Fruit fly (Drosophila melanogaster): ENCODE data around the gene CG33093.

CG33093 gene

DNA sequence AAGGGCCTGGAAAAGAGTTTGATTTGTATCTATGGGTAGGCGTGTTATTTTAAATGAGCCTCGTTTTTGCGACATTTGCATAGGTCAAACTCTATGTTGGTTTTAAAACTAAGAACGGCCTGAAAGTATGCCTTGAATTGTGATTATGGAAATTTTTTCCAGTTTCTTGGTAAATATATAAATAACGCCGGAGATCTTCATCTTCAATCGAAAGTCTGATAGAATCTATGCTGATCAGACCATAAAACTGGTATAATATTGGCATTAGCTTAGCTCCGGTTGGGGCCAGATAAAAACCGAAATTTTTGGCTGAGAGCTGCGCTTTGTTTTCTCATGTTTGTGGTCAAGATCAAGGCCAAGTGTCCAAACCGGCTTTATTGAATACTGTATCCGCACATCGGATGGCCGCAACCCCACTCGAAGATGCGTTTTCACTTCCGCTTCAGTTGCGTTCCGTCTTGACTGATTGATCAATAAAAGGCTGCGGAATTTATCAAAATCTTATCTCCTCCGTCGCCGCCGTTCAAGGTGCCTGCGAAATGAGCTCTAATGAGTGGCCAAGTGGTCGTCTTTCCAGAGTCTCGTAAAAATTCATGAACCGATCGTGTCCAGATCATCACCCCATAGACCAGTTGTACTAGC lies 25.5 kb upstream of the CG33093 start:
- no peak for TF ChIP-seq Dll (optimal IDR thresholded peaks at IDR 0.05)
- TF ChIP-seq pan (optimal IDR thresholded peaks at IDR 0.05) = no peak

DNA sequence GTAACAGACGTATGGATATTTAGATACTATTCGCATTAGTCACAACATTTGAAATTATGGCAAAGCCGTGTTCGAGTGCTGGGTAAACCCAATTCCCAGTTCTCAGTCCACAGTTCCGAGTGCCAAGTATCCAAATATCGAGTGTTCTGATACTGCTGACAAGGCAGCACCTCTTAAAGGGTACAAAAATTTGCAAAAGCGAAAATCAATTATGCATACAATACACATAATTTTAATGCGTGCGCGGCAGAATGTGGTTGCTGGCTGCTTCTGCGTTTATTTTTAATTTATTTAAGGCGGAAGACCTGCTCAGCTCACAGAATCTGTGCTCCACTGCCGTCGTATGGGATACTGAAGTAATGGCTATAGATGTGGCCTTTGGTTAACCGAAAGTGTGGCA lies 21.0 kb upstream of the CG33093 start:
- TF ChIP-seq pan (optimal IDR thresholded peaks at IDR 0.05) = no peak
- TF ChIP-seq EcR (GFP tag; optimal IDR thresholded peaks at IDR 0.05) = no peak
- TF ChIP-seq usp (GFP tag; optimal IDR thresholded peaks at IDR 0.05) = no peak
- no peak for TF ChIP-seq CG8478 (optimal IDR thresholded peaks at IDR 0.05)
- TF ChIP-seq psq (optimal IDR thresholded peaks at IDR 0.05) = no peak
- no peak for TF ChIP-seq Dll (optimal IDR thresholded peaks at IDR 0.05)

DNA sequence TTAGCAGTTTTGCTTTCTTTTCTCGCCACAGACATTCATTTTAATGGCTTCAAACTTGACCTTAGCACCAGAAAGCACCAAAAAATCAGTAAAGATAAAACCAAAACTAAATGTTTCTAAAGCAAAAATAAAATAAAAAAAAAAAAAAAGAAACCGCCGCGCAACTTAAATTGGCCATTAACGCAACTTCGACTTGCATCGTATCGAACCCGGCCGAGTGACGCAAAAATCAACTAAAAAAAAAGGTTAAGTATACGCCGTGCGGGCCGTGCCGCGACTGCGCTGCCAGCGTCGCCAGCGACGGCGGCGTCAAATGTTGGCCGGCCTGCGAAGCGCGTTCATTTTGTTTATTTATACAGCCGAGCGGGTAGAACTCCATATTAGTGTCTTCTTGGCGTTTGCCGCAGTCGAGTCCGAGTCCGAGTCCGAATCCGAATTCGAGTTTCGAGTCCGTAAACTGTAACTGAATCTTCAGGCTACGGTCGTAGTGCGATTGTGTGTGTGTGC lies 18.6 kb upstream of the CG33093 start, which contains the start of gene bond:
Gene bond, plus strand, starts transcription at position 375 of the 507 bp plus-strand sequence.
- no peak for TF ChIP-seq pan (optimal IDR thresholded peaks at IDR 0.05)
- TF ChIP-seq usp (GFP tag; optimal IDR thresholded peaks at IDR 0.05) = no peak
- TF ChIP-seq EcR (GFP tag; optimal IDR thresholded peaks at IDR 0.05) = no peak
- no peak for TF ChIP-seq Dll (optimal IDR thresholded peaks at IDR 0.05)
- TF ChIP-seq psq (optimal IDR thresholded peaks at IDR 0.05) = no peak
- no peak for TF ChIP-seq CG8478 (optimal IDR thresholded peaks at IDR 0.05)

DNA sequence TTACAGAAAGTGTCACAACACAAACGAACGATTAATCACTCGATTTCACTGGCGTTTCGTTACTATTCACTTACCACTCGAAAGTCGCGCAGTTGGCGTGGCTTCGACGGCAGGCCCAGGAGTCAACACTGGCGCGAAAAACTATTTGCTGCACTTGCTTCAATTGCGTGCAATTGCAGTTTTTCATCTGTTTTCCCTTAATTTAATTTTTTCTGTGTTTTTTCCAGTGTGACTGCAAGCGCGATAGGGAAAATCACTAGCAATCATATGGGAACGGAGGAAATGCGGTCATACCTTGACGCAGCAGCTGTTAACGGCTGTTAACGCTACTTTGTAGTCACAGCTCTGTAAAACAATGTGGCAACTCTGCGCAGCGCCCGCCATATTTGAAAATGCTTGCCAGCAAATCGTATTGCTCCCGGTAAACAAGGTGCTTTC lies 15.9 kb upstream of the CG33093 start, which contains the start of gene AdipoR:
Gene AdipoR, minus strand, starts transcription at position 262 of the 438 bp plus-strand sequence.
- TF ChIP-seq pan (optimal IDR thresholded peaks at IDR 0.05) (no peak), CG8478 (optimal IDR thresholded peaks at IDR 0.05) (no peak), psq (optimal IDR thresholded peaks at IDR 0.05) (no peak), usp (GFP tag; optimal IDR thresholded peaks at IDR 0.05) (no peak), EcR (GFP tag; optimal IDR thresholded peaks at IDR 0.05) (no peak)

DNA sequence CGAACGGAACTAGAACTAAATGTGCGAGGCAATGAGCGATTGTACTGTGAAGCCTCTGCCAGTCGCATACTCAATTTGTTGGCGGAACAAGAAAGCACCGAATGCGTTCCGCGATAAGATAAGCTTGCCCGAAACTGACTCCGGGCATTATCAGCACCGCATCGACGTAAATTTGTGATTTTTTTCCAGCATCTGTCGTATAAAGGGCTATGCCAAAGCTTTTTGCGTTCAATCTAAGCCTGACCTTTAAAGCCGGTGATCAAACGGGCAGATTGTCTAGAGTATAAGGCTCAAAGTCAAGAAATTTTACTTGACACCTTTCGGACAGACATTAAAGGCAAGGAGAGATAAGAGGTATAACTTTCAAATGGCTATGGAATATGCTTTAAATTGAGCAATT lies 14.3 kb upstream of the CG33093 start:
- TF ChIP-seq psq (optimal IDR thresholded peaks at IDR 0.05) (no peak), Dll (optimal IDR thresholded peaks at IDR 0.05) (no peak), usp (GFP tag; optimal IDR thresholded peaks at IDR 0.05) (no peak), EcR (GFP tag; optimal IDR thresholded peaks at IDR 0.05) (no peak), pan (optimal IDR thresholded peaks at IDR 0.05) (no peak)

DNA sequence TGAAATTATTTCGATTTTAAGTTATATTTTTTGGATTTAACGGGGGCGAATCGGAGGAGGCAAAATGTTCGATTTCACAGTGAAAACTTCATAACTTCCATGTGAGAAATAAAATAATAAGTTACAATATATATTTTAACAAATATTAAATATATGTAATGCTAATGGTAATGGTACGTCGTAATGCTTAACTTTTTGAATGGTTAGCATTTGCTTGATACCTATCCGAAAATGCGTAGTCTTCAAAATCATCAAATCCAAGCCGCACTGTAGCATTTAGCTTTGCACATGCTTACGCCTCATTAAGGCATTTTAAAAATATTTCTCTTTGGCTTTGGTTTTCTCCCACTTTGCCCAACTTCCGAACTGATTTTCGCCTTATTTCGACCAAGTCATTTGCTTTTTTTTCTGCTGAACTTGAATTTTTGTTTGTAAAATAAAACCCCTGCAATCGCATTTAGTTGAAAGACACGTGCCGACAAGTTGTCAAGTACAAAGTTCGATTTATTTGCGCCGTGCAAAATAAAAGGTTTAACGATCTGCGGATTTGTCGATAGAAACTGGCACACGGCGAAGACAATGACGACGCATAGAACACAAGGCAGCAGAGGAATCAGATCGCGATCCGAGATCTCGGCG lies 11.2 kb upstream of the CG33093 start:
- TF ChIP-seq psq (optimal IDR thresholded peaks at IDR 0.05) (no peak), pan (optimal IDR thresholded peaks at IDR 0.05) (no peak), Dll (optimal IDR thresholded peaks at IDR 0.05) (no peak)

DNA sequence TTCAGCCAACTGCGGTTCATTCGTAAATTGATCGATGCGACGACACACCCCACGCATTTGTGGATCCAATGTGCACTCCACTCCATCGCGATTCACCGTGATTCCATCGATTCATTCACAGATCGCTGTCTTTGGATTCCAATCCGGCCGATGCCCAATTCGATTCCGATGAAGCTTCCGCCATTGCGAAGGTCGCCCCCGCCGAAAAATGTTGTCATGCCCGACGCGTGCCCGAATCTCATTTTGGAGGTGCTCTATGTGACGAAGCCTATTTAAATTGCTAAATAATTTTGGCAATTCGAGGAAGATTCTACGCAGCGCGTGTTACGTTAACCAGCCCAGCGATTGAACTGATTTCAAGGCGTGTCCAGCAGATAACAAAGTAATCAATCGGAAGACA lies 9.0 kb upstream of the CG33093 start:
- TF ChIP-seq Dll (optimal IDR thresholded peaks at IDR 0.05) (no peak), pan (optimal IDR thresholded peaks at IDR 0.05) (no peak), psq (optimal IDR thresholded peaks at IDR 0.05) (no peak), CG8478 (optimal IDR thresholded peaks at IDR 0.05) (no peak), EcR (GFP tag; optimal IDR thresholded peaks at IDR 0.05) (no peak)

DNA sequence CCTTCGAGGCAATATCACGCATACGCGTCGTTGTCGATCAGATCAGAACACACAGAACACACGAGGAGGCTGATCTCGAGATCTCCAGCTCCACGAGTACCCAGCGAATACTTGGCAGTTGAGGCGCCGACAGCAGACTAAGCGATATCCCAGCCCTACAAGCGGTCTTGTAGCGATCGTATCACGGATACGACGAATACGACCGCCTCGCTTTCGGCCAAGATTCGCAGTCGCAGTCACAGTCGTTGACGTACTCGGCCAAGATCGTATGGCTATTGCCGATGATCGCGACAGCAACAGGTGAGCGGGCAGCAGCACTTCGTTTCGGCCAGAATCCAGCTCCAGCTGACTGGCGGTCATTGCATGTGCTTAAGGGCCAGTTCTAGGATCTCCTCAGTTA lies 8.0 kb upstream of the CG33093 start, which contains the start of gene CG5326:
Gene CG5326, minus strand, starts transcription at position 158 of the 400 bp plus-strand sequence.
- TF ChIP-seq CG8478 (optimal IDR thresholded peaks at IDR 0.05) (no peak), psq (optimal IDR thresholded peaks at IDR 0.05) (no peak), Dll (optimal IDR thresholded peaks at IDR 0.05) (no peak), EcR (GFP tag; optimal IDR thresholded peaks at IDR 0.05) (no peak), pan (optimal IDR thresholded peaks at IDR 0.05) (no peak), usp (GFP tag; optimal IDR thresholded peaks at IDR 0.05) (no peak)

DNA sequence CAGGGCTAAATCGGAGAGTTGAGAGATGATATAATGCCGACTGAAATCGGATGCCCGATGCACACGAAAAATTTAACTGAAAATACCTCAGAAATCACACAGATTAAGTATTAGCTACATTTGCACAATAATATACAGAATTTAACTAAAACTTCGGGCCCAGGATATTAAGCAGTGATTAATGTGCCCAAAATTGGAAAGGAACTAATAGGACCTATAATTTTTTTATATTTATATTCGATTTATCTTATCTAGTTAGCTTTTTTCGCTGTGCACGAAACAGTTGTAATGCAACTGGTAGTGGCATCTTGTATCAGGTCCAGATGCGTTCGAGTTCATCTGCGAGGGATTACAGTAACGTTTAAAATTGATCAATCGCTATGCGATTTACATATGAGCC lies 7.2 kb upstream of the CG33093 start:
- TF ChIP-seq Dll (optimal IDR thresholded peaks at IDR 0.05) (no peak), psq (optimal IDR thresholded peaks at IDR 0.05) (no peak), pan (optimal IDR thresholded peaks at IDR 0.05) (no peak), usp (GFP tag; optimal IDR thresholded peaks at IDR 0.05) (no peak), CG8478 (optimal IDR thresholded peaks at IDR 0.05) (no peak), EcR (GFP tag; optimal IDR thresholded peaks at IDR 0.05) (no peak)

DNA sequence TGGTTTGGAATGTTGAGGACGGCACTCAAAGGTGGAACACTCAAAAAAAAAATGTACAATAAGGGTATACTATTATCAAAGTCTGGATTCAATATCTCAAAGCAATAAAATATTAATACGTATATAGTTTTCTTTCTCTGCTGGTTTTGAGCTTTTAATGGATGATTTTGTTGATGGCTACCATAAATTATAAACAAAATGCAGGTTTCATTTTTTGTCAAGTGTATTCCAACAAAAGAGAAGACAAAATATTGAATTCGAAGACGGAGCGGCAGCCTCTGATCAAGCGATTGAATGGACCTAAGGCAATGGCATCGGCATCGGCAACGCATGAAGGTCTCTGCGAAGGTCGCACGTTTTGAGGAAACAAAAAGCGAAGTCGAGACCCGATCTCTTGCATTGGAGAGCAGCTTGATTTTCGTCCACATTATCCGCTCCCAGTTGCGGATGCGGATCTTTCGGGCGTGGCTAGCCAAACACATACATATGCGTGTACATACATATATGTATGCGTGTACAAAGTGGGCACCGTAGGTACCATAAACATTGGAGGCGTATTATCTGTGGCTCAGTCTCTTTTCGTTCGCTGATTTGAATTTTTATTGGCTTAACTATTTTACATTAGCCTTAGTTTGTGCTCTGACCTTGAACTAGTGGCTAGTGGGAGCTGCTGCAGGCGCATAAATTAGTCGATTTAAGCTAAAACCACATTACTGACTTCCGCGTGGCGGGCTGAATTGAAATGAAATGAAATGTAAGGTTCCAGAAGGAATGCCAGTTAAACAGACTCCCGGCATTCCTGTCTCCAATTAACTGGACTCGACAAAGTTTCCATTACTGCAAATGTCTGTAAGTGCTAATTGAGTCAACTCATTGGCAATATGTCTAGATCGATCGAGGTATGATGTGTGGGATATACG lies 5.0 kb upstream of the CG33093 start:
- TF ChIP-seq EcR (GFP tag; optimal IDR thresholded peaks at IDR 0.05) (no peak), usp (GFP tag; optimal IDR thresholded peaks at IDR 0.05) (no peak), Dll (optimal IDR thresholded peaks at IDR 0.05) (no peak), CG8478 (optimal IDR thresholded peaks at IDR 0.05) (no peak), psq (optimal IDR thresholded peaks at IDR 0.05) (no peak), pan (optimal IDR thresholded peaks at IDR 0.05) (no peak)

DNA sequence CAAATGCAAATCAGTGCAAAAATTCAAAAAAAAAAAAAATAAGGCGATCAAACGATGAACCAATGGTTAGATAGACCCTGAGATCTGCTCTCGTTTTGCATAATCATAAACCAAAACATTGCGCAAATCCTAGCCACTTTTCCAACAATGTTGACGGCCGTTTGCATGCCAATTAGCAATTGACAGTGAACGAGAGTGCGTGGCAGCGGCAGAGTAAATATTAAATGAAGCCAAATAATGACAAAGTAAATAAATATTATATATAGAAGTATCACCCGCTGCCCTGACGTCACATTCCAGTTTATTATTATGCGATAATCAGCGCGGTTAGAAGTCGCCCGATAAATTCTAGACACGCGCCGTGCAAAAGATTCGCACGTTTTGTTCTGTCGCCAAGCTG lies 4.2 kb upstream of the CG33093 start:
- TF ChIP-seq Dll (optimal IDR thresholded peaks at IDR 0.05) (no peak), EcR (GFP tag; optimal IDR thresholded peaks at IDR 0.05) (no peak), psq (optimal IDR thresholded peaks at IDR 0.05) (no peak), CG8478 (optimal IDR thresholded peaks at IDR 0.05) (no peak), pan (optimal IDR thresholded peaks at IDR 0.05) (no peak), usp (GFP tag; optimal IDR thresholded peaks at IDR 0.05) (no peak)

Measured in whole organism.